Fruit fly (Drosophila melanogaster): ENCODE measurements around the gene NetB.

The NetB gene

dm6 chrX:14702058-14702457 is 47.1 kb downstream of the NetB start, which contains the start of gene CG43088:
Gene CG43088 (plus strand): TSS chrX:14702358.
- TF ChIP-seq noc (tag; optimal IDR thresholded peaks at IDR 0.05), result no peak

dm6 chrX:14689108-14689507 is 60.1 kb downstream of the NetB start:
- no peak for TF ChIP-seq noc (tag; optimal IDR thresholded peaks at IDR 0.05)

DNA sequence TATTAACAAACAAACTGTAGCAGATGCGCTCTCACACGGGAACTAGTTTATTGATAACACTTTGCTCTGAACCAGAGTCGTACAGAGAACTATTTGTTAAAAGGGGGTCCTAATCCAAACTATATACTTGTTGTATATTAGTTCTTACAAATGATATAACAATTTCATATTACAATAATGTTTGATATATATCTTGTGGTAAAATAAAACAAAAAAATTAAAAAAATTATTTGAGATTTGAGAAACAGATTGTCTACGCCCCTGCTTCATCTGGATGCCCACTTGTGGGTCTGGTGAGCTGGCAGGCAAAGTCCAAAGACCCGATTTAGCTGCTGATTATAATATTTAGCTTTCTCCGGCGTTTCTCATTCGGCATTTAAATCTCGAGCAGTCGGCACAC is 70.0 kb downstream of the NetB start, which contains the start of gene CG5321:
Gene CG5321 (plus strand): TSS at position 380 of the 400 bp plus-strand sequence.
- peak; percentile 89 for TF ChIP-seq noc (tag; optimal IDR thresholded peaks at IDR 0.05)

- TF ChIP-seq noc (tag; optimal IDR thresholded peaks at IDR 0.05), result no peak
Measured at dm6 chrX:14678128-14678527, 71.0 kb downstream of the NetB start.

DNA sequence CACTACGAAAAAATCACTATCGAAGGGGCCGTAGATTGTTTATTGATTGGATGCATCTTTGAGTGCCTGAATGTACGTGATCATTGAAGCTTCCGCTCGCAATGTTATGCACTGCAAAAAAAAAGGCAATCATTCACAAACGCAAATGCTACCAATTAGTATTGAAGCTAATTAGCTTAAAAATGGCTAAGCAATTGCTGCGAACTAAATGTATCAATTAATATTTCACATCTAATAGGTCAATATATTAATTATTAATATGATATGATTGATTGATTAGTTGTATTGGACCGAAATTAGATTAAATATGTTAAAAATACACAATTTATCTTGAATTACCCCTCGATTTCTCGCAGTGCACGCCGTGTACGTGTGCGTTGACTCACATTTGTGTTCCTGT is 79.9 kb downstream of the NetB start:
- no peak for TF ChIP-seq noc (tag; optimal IDR thresholded peaks at IDR 0.05)

DNA sequence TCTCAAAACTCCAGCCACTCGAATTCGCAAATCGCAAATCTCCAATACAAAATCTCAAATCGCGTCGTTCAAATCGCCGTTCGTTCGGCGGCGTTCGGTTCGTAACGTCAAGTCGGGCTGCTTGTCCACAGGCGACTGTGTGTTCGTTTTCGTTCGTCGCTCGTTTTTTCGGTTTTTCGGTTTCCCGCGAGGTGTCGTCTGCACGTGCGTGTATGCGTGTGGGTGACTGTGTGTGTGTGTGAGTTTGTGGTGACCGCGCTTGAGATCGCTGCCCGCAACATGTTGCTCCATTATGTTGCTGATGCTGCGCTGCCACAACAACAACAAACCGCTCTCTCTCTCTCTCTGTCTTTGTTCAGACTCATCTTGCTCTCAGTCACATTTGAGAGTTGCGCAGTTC is 95.5 kb downstream of the NetB start, which contains the start of gene NetA:
Gene NetA (minus strand): TSS at position 238 of the 400 bp plus-strand sequence.
- no peak for TF ChIP-seq noc (tag; optimal IDR thresholded peaks at IDR 0.05)

- TF ChIP-seq noc (tag; optimal IDR thresholded peaks at IDR 0.05), result no peak
Measured at dm6 chrX:14649742-14650141, 99.4 kb downstream of the NetB start.

All from whole organism, larva.